Fruit fly (Drosophila melanogaster): ENCODE results near the gene CG7611.

Gene CG7611

dm6 chr3L:21536857-21537256 is 13.9 kb downstream of the CG7611 start, which contains the start of gene Rpn10 (continued):
- TF ChIP-seq net (GFP tag; optimal IDR thresholded peaks at IDR 0.05) (no peak), Eip78C (GFP tag) (peak; percentile 73), CG16779 (tag; optimal IDR thresholded peaks at IDR 0.05) (no peak), CG6854 (GFP tag; optimal IDR thresholded peaks at IDR 0.05) (no peak), pdm3 (GFP tag; optimal IDR thresholded peaks at IDR 0.05) (no peak), CG1621 (tag; optimal IDR thresholded peaks at IDR 0.05) (no peak), CG7368 (GFP tag; optimal IDR thresholded peaks at IDR 0.05) (no peak)

dm6 chr3L:21538893-21539244 is 15.9 kb downstream of the CG7611 start:
- TF ChIP-seq vri (GFP tag; optimal IDR thresholded peaks at IDR 0.05) (no peak), Ets21C (GFP tag; optimal IDR thresholded peaks at IDR 0.05) (no peak), spab (GFP tag; optimal IDR thresholded peaks at IDR 0.05) (no peak), Sox14 (GFP tag; optimal IDR thresholded peaks at IDR 0.05) (no peak), CG11902 (GFP tag; optimal IDR thresholded peaks at IDR 0.05) (no peak), CG11294 (GFP tag; IDR thresholded peaks at IDR 0.05) (no peak), CG10669 (GFP tag; optimal IDR thresholded peaks at IDR 0.05) (no peak)

- TF ChIP-seq dsx (GFP tag; optimal IDR thresholded peaks at IDR 0.05; ENCODE audit: poor library complexity, severe bottlenecking) = no peak
- TF ChIP-seq spab (GFP tag; optimal IDR thresholded peaks at IDR 0.05) = no peak
- no peak for TF ChIP-seq CG3919 (GFP tag; optimal IDR thresholded peaks at IDR 0.05)
- TF ChIP-seq CG8319 (GFP tag; optimal IDR thresholded peaks at IDR 0.05) = no peak
- no peak for TF ChIP-seq fd85E (GFP tag; optimal IDR thresholded peaks at IDR 0.05)
- TF ChIP-seq Sox14 (GFP tag; optimal IDR thresholded peaks at IDR 0.05) = peak; percentile 25
- TF ChIP-seq esn (GFP tag; optimal IDR thresholded peaks at IDR 0.05) = peak; percentile 67
- TF ChIP-seq vri (GFP tag; optimal IDR thresholded peaks at IDR 0.05) = peak; percentile 66
- TF ChIP-seq CG8119 (GFP tag; IDR thresholded peaks at IDR 0.05) = no peak
- peak; percentile 67 for TF ChIP-seq CG31627 (GFP tag; optimal IDR thresholded peaks at IDR 0.05)
- no peak for TF ChIP-seq CG11762 (GFP tag; optimal IDR thresholded peaks at IDR 0.05; ENCODE audit: insufficient read depth)
- TF ChIP-seq salr (GFP tag; optimal IDR thresholded peaks at IDR 0.05) = no peak
- TF ChIP-seq Ets21C (GFP tag; optimal IDR thresholded peaks at IDR 0.05) = peak; percentile 39
- no peak for TF ChIP-seq CG7368 (GFP tag; optimal IDR thresholded peaks at IDR 0.05)
- TF ChIP-seq Lpt (GFP tag; optimal IDR thresholded peaks at IDR 0.05) = no peak
- TF ChIP-seq Hr39 (GFP tag; optimal IDR thresholded peaks at IDR 0.05) = no peak
- no peak for TF ChIP-seq Eip93F (GFP tag; optimal IDR thresholded peaks at IDR 0.05)
- no peak for TF ChIP-seq topi (GFP tag; optimal IDR thresholded peaks at IDR 0.05)
- no peak for TF ChIP-seq CG9139 (GFP tag; optimal IDR thresholded peaks at IDR 0.05)
- TF ChIP-seq CG1621 (tag; optimal IDR thresholded peaks at IDR 0.05) = no peak
- TF ChIP-seq CG8632 (GFP tag; optimal IDR thresholded peaks at IDR 0.05) = no peak
- peak; percentile 63 for TF ChIP-seq lz (GFP tag; optimal IDR thresholded peaks at IDR 0.05)
- no peak for TF ChIP-seq net (GFP tag; optimal IDR thresholded peaks at IDR 0.05)
- TF ChIP-seq Met (GFP tag; optimal IDR thresholded peaks at IDR 0.05) = no peak
- no peak for TF ChIP-seq CG6792 (GFP tag; optimal IDR thresholded peaks at IDR 0.05)
- TF ChIP-seq svp (GFP tag) = no peak
- no peak for TF ChIP-seq CG6808 (GFP tag; optimal IDR thresholded peaks at IDR 0.05)
- peak; percentile 61 for TF ChIP-seq Hr4 (GFP tag; optimal IDR thresholded peaks at IDR 0.05)
- TF ChIP-seq CG34406 (GFP tag; optimal IDR thresholded peaks at IDR 0.05) = no peak
- TF ChIP-seq CG4318 (GFP tag; optimal IDR thresholded peaks at IDR 0.05) = no peak
- TF ChIP-seq Eip78C (GFP tag) = peak; percentile 80
- no peak for TF ChIP-seq Hr38 (GFP tag; optimal IDR thresholded peaks at IDR 0.05)
- TF ChIP-seq CG10631 (GFP tag; optimal IDR thresholded peaks at IDR 0.05) = no peak
- no peak for TF ChIP-seq OdsH (GFP tag; optimal IDR thresholded peaks at IDR 0.05)
- no peak for TF ChIP-seq Blimp-1 (GFP tag; optimal IDR thresholded peaks at IDR 0.05)
- no peak for TF ChIP-seq fd59A (GFP tag; optimal IDR thresholded peaks at IDR 0.05)
- TF ChIP-seq Gug (GFP tag; IDR thresholded peaks at IDR 0.05) = no peak
- peak; percentile 30 for TF ChIP-seq CG3032 (tag; optimal IDR thresholded peaks at IDR 0.05)
- no peak for TF ChIP-seq fkh (GFP tag; optimal IDR thresholded peaks at IDR 0.05)
- no peak for TF ChIP-seq achi (GFP tag; optimal IDR thresholded peaks at IDR 0.05)
These were observed 16.5 kb downstream of the CG7611 start, which contains the start of the genes COX8 and VhaM9.7-b for dm6 chr3L:21539245-21540196. TSS of gene COX8 (minus strand) at chr3L:21539447. TSS of gene VhaM9.7-b (plus strand) at chr3L:21539862.
